Worm (Caenorhabditis elegans) whole organism, L1 larva: ENCODE data around the gene ZK1240.6.

ENCODE experiments used
- C16A3.4 ChIP-seq: fragments of 150-350 bp; optimal IDR thresholded peaks from 2 replicates; lab custom pipeline; 2014; ENCODE audit warnings: missing biosample characterization, missing genetic modification characterization
- F16B12.6 ChIP-seq: fragments of 150-350 bp; optimal IDR thresholded peaks from 2 replicates; lab custom pipeline; 2014; ENCODE audit warnings: missing biosample characterization, missing genetic modification characterization
- ceh-82 ChIP-seq, 3 experiments: fragments of 150-350 bp in 1 of 3; sonication (generic microtip) in 2 of 3; optimal IDR thresholded peaks; 2 replicates each; lab custom pipeline; 2014 to 2017; ENCODE audit warnings: missing biosample characterization in 3 of 3, missing genetic modification characterization in 3 of 3
- elt-2 ChIP-seq: sonication (generic microtip); optimal IDR thresholded peaks from 2 replicates; lab custom pipeline; 2016; ENCODE audit warnings: missing genetic modification characterization, mild to moderate bottlenecking, inconsistent platforms, missing compliant biosample characterization, missing genetic modification reagents
- ets-5 ChIP-seq: fragments of 200-800 bp; sonication (Bioruptor generic); IDR thresholded peaks from 2 replicates; pipeline ENCODE4 v1.3.6; 2022; ENCODE audit warnings: missing genetic modification characterization, missing compliant biosample characterization
- lin-15B ChIP-seq: fragments of 150-350 bp; sonication (generic microtip); optimal IDR thresholded peaks from 3 replicates; lab custom pipeline; 2014; ENCODE audit warnings: missing biosample characterization, missing genetic modification characterization
- lsy-2 ChIP-seq, 2 experiments: fragments of 150-350 bp; optimal IDR thresholded peaks; 2 replicates each; lab custom pipeline; 2014; ENCODE audit warnings: missing biosample characterization in 2 of 2, missing genetic modification characterization in 2 of 2
- nhr-90 ChIP-seq: sonication (generic microtip); optimal IDR thresholded peaks from 2 replicates; lab custom pipeline; 2016; ENCODE audit warnings: mild to moderate bottlenecking, missing genetic modification characterization, missing compliant biosample characterization; ENCODE audit not compliant: poor library complexity
- pag-3 ChIP-seq: sonication (generic microtip); optimal IDR thresholded peaks from 2 replicates; lab custom pipeline; 2017; ENCODE audit warnings: missing genetic modification characterization, mild to moderate bottlenecking, missing compliant biosample characterization, antibody characterized with exemption, borderline replicate concordance; ENCODE audit not compliant: insufficient read depth
- sptf-1 ChIP-seq: fragments of 150-350 bp; optimal IDR thresholded peaks from 2 replicates; lab custom pipeline; 2014; ENCODE audit warnings: missing biosample characterization, missing genetic modification characterization
- unc-130 ChIP-seq: fragments of 150-350 bp; optimal IDR thresholded peaks from 2 replicates; lab custom pipeline; 2017; ENCODE audit warnings: missing biosample characterization, missing genetic modification characterization, inconsistent platforms
- unc-62 ChIP-seq: fragments of 150-350 bp; optimal IDR thresholded peaks from 2 replicates; lab custom pipeline; 2014; ENCODE audit warnings: missing biosample characterization, missing genetic modification reagents, missing genetic modification characterization

DNA sequence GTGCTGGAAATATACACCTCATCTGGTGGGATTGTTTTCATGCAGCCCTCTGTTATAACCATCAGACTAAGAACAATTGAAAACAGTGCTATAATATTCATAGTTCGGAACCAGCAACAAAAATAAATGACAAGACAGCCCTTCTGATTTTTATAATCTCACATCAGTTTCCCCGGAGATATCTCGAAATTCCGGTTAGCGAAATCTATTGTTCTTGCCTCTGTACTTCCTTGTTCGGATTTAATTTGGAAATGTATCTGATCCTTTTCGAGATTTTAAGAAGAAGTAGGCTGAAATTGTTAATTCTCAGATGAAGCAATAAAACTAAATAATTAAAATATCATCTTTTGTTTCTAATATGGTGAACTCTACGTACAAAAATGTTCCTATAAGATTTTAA is 41.0 kb upstream of the ZK1240.6 start, which contains the start of gene F43C11.11:
- TF ChIP-seq elt-2 (tag; lab: Kevin White, UChicago) (no peak), pag-3 (tag; lab: Kevin White, UChicago) (no peak), sptf-1 (no peak), lsy-2 (tag; optimal IDR thresholded peaks at IDR 0.05; lab: Kevin White, UChicago) (no peak), F16B12.6 (tag; lab: Kevin White, UChicago) (no peak), unc-130 (tag; lab: Kevin White, UChicago) (no peak), unc-62 (GFP tag; lab: Kevin White, UChicago) (no peak), ets-5 (GFP tag; lab: Robert Waterston, UW) (no peak), nhr-90 (tag; lab: Kevin White, UChicago) (no peak), lin-15B (no peak), ceh-82 (tag; optimal IDR thresholded peaks at IDR 0.05; lab: Kevin White, UChicago) (no peak), C16A3.4 (no peak)
